Fruit fly (Drosophila melanogaster) whole organism, embryonic: ENCODE data around the gene CG15023.

Experiments
- BEAF-32 ChIP-seq: fragments of 200-800 bp; sonication (Bioruptor generic); optimal IDR thresholded peaks from 3 replicates; lab custom pipeline; 2017; ENCODE audit warnings: missing biosample characterization, missing genetic modification characterization, mild to moderate bottlenecking, moderate library complexity, missing genetic modification reagents
- CG10959 ChIP-seq: fragments of 200-800 bp; sonication (Bioruptor generic); IDR thresholded peaks from 2 replicates; pipeline ENCODE4 v1.3.6; 2022; ENCODE audit warnings: missing biosample characterization, missing genetic modification characterization
- CG1233 ChIP-seq: fragments of 200-800 bp; sonication (Bioruptor generic); optimal IDR thresholded peaks from 4 replicates; lab custom pipeline; 2018; ENCODE audit warnings: missing biosample characterization, mild to moderate bottlenecking, missing genetic modification characterization
- CG13624 ChIP-seq: fragments of 200-800 bp; sonication (Bioruptor generic); optimal IDR thresholded peaks from 2 replicates; lab custom pipeline; 2016; ENCODE audit warnings: missing biosample characterization, missing genetic modification characterization
- CG1647 ChIP-seq: fragments of 200-800 bp; sonication (Bioruptor generic); optimal IDR thresholded peaks from 3 replicates; lab custom pipeline; 2016; ENCODE audit warnings: missing biosample characterization, missing genetic modification characterization
- CG16779 ChIP-seq: fragments of 200-800 bp; sonication (Bioruptor generic); IDR thresholded peaks from 2 replicates; pipeline ENCODE4 v1.3.6; 2022; ENCODE audit warnings: missing biosample characterization, missing genetic modification characterization
- CG16815 ChIP-seq: fragments of 200-800 bp; sonication (Bioruptor generic); optimal IDR thresholded peaks from 3 replicates; lab custom pipeline; 2017; ENCODE audit warnings: missing biosample characterization, mild to moderate bottlenecking, missing genetic modification characterization
- CG17328 ChIP-seq: fragments of 200-800 bp; sonication (Bioruptor generic); IDR thresholded peaks from 2 replicates; pipeline ENCODE4 v1.3.6; 2022; ENCODE audit warnings: missing biosample characterization, missing genetic modification characterization
- CG17361 ChIP-seq: fragments of 200-800 bp; sonication (Bioruptor generic); IDR thresholded peaks from 3 replicates; pipeline ENCODE4 v1.3.6; 2022; ENCODE audit warnings: missing biosample characterization, missing genetic modification characterization
- CG18011 ChIP-seq: fragments of 200-800 bp; sonication (Bioruptor generic); optimal IDR thresholded peaks from 2 replicates; lab custom pipeline; 2017; ENCODE audit warnings: missing biosample characterization, missing genetic modification characterization, mild to moderate bottlenecking, moderate library complexity, missing genotype
- CG18262 ChIP-seq: fragments of 200-800 bp; optimal IDR thresholded peaks from 3 replicates; lab custom pipeline; 2019; ENCODE audit warnings: missing biosample characterization, mild to moderate bottlenecking, missing genetic modification characterization, moderate library complexity
- CG6272 ChIP-seq: fragments of 200-800 bp; sonication (Bioruptor generic); IDR thresholded peaks from 2 replicates; pipeline ENCODE4 v1.3.6; 2022; ENCODE audit warnings: missing biosample characterization, missing genetic modification characterization
- CG6791 ChIP-seq: fragments of 200-800 bp; sonication (Bioruptor generic); IDR thresholded peaks from 3 replicates; pipeline ENCODE4 v1.3.6; 2022; ENCODE audit warnings: missing biosample characterization, missing genetic modification characterization; ENCODE audit not compliant: partially characterized antibody
- CG6813 ChIP-seq: fragments of 200-800 bp; sonication (Bioruptor generic); optimal IDR thresholded peaks from 2 replicates; lab custom pipeline; 2017; ENCODE audit warnings: missing biosample characterization, missing genetic modification characterization, mild to moderate bottlenecking, moderate library complexity, missing genetic modification reagents
- CG7271 ChIP-seq: fragments of 200-800 bp; sonication (Bioruptor generic); optimal IDR thresholded peaks from 2 replicates; lab custom pipeline; 2018; ENCODE audit warnings: missing biosample characterization, mild to moderate bottlenecking, missing genetic modification characterization, moderate library complexity
- CG8281 ChIP-seq: fragments of 200-800 bp; sonication (Bioruptor generic); optimal IDR thresholded peaks from 2 replicates; lab custom pipeline; 2018; ENCODE audit warnings: missing biosample characterization, mild to moderate bottlenecking, missing genetic modification characterization, moderate library complexity
- CG8359 ChIP-seq: fragments of 200-800 bp; sonication (Bioruptor generic); optimal IDR thresholded peaks from 2 replicates; lab custom pipeline; 2017; ENCODE audit warnings: missing biosample characterization, mild to moderate bottlenecking, missing genetic modification characterization, borderline replicate concordance
- CG9797 ChIP-seq: fragments of 200-800 bp; sonication (Bioruptor generic); optimal IDR thresholded peaks from 3 replicates; lab custom pipeline; 2018; ENCODE audit warnings: missing biosample characterization, mild to moderate bottlenecking, missing genetic modification characterization
- D19A ChIP-seq: fragments of 200-800 bp; optimal IDR thresholded peaks from 3 replicates; lab custom pipeline; 2019; ENCODE audit warnings: missing biosample characterization, mild to moderate bottlenecking, missing genetic modification characterization, moderate library complexity
- Dref ChIP-seq: fragments of 200-800 bp; sonication (Bioruptor generic); IDR thresholded peaks from 2 replicates; pipeline ENCODE4 v1.3.6; 2022; ENCODE audit warnings: missing biosample characterization, missing genetic modification characterization
- Ets97D ChIP-seq: fragments of 200-800 bp; sonication (Bioruptor generic); optimal IDR thresholded peaks from 3 replicates; lab custom pipeline; 2016; ENCODE audit warnings: missing biosample characterization, missing genetic modification characterization
- Fer1 ChIP-seq: fragments of 200-800 bp; sonication (Bioruptor generic); optimal IDR thresholded peaks from 2 replicates; lab custom pipeline; 2017; ENCODE audit warnings: missing biosample characterization, mild to moderate bottlenecking, missing genetic modification characterization
- GATAe ChIP-seq: fragments of 200-800 bp; sonication (Bioruptor generic); conservative IDR thresholded peaks from 2 replicates; pipeline ENCODE4 v1.3.6; 2022; ENCODE audit warnings: missing biosample characterization, missing genetic modification characterization
- NC2α ChIP-seq: fragments of 200-800 bp; sonication (Bioruptor generic); optimal IDR thresholded peaks from 2 replicates; lab custom pipeline; 2016; ENCODE audit warnings: missing biosample characterization, missing genetic modification characterization
- Nf-YA ChIP-seq: fragments of 200-800 bp; sonication (Bioruptor generic); IDR thresholded peaks from 2 replicates; pipeline ENCODE4 v1.3.6; 2022; ENCODE audit warnings: missing biosample characterization, missing genetic modification characterization
- Vsx1 ChIP-seq: fragments of 200-800 bp; sonication (Bioruptor generic); optimal IDR thresholded peaks from 2 replicates; lab custom pipeline; 2017; ENCODE audit warnings: missing biosample characterization, mild to moderate bottlenecking, missing genetic modification characterization, missing genetic modification reagents
- ac ChIP-seq: fragments of 200-800 bp; sonication (Bioruptor generic); optimal IDR thresholded peaks from 3 replicates; lab custom pipeline; 2017; ENCODE audit warnings: missing biosample characterization, mild to moderate bottlenecking, missing genetic modification characterization
- ase ChIP-seq: fragments of 200-800 bp; sonication (Bioruptor generic); IDR thresholded peaks from 3 replicates; pipeline ENCODE4 v1.3.6; 2022; ENCODE audit warnings: missing biosample characterization, missing genetic modification characterization
- dan ChIP-seq: fragments of 200-800 bp; sonication (Bioruptor generic); IDR thresholded peaks from 2 replicates; pipeline ENCODE4 v1.3.6; 2022; ENCODE audit warnings: missing biosample characterization, missing genetic modification characterization
- dmrt99B ChIP-seq: fragments of 200-800 bp; sonication (Bioruptor generic); optimal IDR thresholded peaks from 2 replicates; lab custom pipeline; 2018; ENCODE audit warnings: missing biosample characterization, mild to moderate bottlenecking, missing genetic modification characterization, moderate library complexity
- fd102C ChIP-seq: fragments of 200-800 bp; sonication (Bioruptor generic); optimal IDR thresholded peaks from 2 replicates; lab custom pipeline; 2018; ENCODE audit warnings: missing biosample characterization, mild to moderate bottlenecking, missing genetic modification characterization, moderate library complexity
- gce ChIP-seq: fragments of 200-800 bp; sonication (Bioruptor generic); IDR thresholded peaks from 3 replicates; pipeline ENCODE4 v1.3.6; 2022; ENCODE audit warnings: missing biosample characterization, missing genetic modification characterization
- gcm2 ChIP-seq: fragments of 200-800 bp; sonication (Bioruptor generic); optimal IDR thresholded peaks from 2 replicates; lab custom pipeline; 2016; ENCODE audit warnings: missing biosample characterization, missing genetic modification characterization
- gsb-n ChIP-seq: fragments of 200-800 bp; sonication (Bioruptor generic); optimal IDR thresholded peaks from 3 replicates; lab custom pipeline; 2018; ENCODE audit warnings: missing biosample characterization, mild to moderate bottlenecking, missing genetic modification characterization
- lilli ChIP-seq: fragments of 200-800 bp; sonication (Bioruptor generic); optimal IDR thresholded peaks from 3 replicates; lab custom pipeline; 2016; ENCODE audit warnings: missing biosample characterization, missing genetic modification characterization
- mirr ChIP-seq: fragments of 200-800 bp; sonication (Bioruptor generic); optimal IDR thresholded peaks from 3 replicates; lab custom pipeline; 2018; ENCODE audit warnings: missing biosample characterization, mild to moderate bottlenecking, missing genetic modification characterization
- nerfin-1 ChIP-seq: fragments of 200-800 bp; sonication (Bioruptor generic); optimal IDR thresholded peaks from 3 replicates; lab custom pipeline; 2019; ENCODE audit warnings: missing biosample characterization, mild to moderate bottlenecking, missing genetic modification characterization, moderate library complexity
- prd ChIP-seq, 3 experiments: fragments of >200 bp in 2 of 3; fragments of 200-800 bp in 1 of 3; sonication (Bioruptor generic) in 1 of 3; optimal IDR thresholded peaks in 2 of 3; IDR thresholded peaks in 1 of 3; 2 replicates in 2 of 3; 3 replicates in 1 of 3; pipeline versions ENCODE4 v1.3.6 to Lab custom; 2017 to 2022; ENCODE audit warnings: missing biosample characterization in 1 of 3, missing genetic modification characterization in 1 of 3
- pzg ChIP-seq: fragments of 200-800 bp; sonication (Bioruptor generic); optimal IDR thresholded peaks from 3 replicates; lab custom pipeline; 2018; ENCODE audit warnings: missing biosample characterization, mild to moderate bottlenecking, missing genetic modification characterization, moderate library complexity
- sc ChIP-seq, 3 experiments: fragments of >200 bp in 2 of 3; fragments of 200-800 bp in 1 of 3; sonication (Bioruptor generic) in 1 of 3; optimal IDR thresholded peaks; 2 replicates in 2 of 3; 3 replicates in 1 of 3; lab custom pipeline; 2017; ENCODE audit warnings: mild to moderate bottlenecking in 1 of 3, missing biosample characterization in 1 of 3, missing genetic modification characterization in 1 of 3, missing genetic modification reagents in 1 of 3
- schlank ChIP-seq: fragments of 200-800 bp; sonication (Bioruptor generic); optimal IDR thresholded peaks from 2 replicates; lab custom pipeline; 2018; ENCODE audit warnings: missing biosample characterization, mild to moderate bottlenecking, missing genetic modification characterization
- sd ChIP-seq: fragments of 200-800 bp; sonication (Bioruptor generic); optimal IDR thresholded peaks from 3 replicates; lab custom pipeline; 2018; ENCODE audit warnings: missing biosample characterization, mild to moderate bottlenecking, missing genetic modification characterization, moderate library complexity
- sens ChIP-seq: fragments of 200-800 bp; sonication (Bioruptor generic); peaks from one replicate; lab custom pipeline; 2016; ENCODE audit warnings: missing biosample characterization, missing genetic modification characterization
- sisA ChIP-seq: fragments of 200-800 bp; sonication (Bioruptor generic); IDR thresholded peaks from 2 replicates; pipeline ENCODE4 v1.3.6; 2022; ENCODE audit warnings: missing biosample characterization, missing genetic modification characterization
- slbo ChIP-seq: fragments of 200-800 bp; sonication (Bioruptor generic); IDR thresholded peaks from 2 replicates; pipeline ENCODE4 v1.3.6; 2022; ENCODE audit warnings: missing biosample characterization, missing genetic modification characterization
- unpg ChIP-seq: fragments of 200-800 bp; sonication (Bioruptor generic); optimal IDR thresholded peaks from 3 replicates; lab custom pipeline; 2018; ENCODE audit warnings: missing biosample characterization, mild to moderate bottlenecking, missing genetic modification characterization, moderate library complexity
- vnd ChIP-seq: fragments of 200-800 bp; sonication (Bioruptor generic); IDR thresholded peaks from 3 replicates; pipeline ENCODE4 v1.3.6; 2022; ENCODE audit warnings: missing biosample characterization, missing genetic modification characterization; ENCODE audit not compliant: partially characterized antibody
- vvl ChIP-seq: fragments of 200-800 bp; sonication (Bioruptor generic); IDR thresholded peaks from 2 replicates; pipeline ENCODE4 v1.3.6; 2022; ENCODE audit warnings: missing biosample characterization, missing genetic modification characterization
- zfh2 ChIP-seq: fragments of 200-800 bp; sonication (Bioruptor generic); optimal IDR thresholded peaks from 2 replicates; lab custom pipeline; 2016; ENCODE audit warnings: missing biosample characterization, missing genetic modification characterization

CG15023 gene

dm6 chr3L:4474946-4475470 lies 13.7 kb upstream of the CG15023 start (continued):
- peak; percentile 89; the same call in 2 of the 3 replicates for TF ChIP-seq gce
- 0 out of 2 replicates have a peak, but pooled peaks have one; percentile 34 for TF ChIP-seq CG16779
- peak; percentile 76 for TF ChIP-seq nerfin-1
- TF ChIP-seq CG7271 (tag; lab: Kevin White, UChicago) = peak; percentile 94
- no peak; the same call in 2 of the 3 replicates for TF ChIP-seq CG17361 (GFP tag; lab: Robert Waterston, UW)
- TF ChIP-seq sens = peak; percentile 96
- no peak for TF ChIP-seq GATAe
- peak; percentile 73 for TF ChIP-seq CG13624 (GFP tag; lab: Kevin White, UChicago)
- peak; percentile 84 for TF ChIP-seq CG17328 (GFP tag; lab: Robert Waterston, UW)
- no peak for TF ChIP-seq CG9797
- TF ChIP-seq CG6272 (GFP tag; lab: Robert Waterston, UW) = no peak
- no peak for TF ChIP-seq D19A (tag; lab: Kevin White, UChicago)
- peak; percentile 81 for TF ChIP-seq CG8359 (GFP tag; lab: Kevin White, UChicago)
- TF ChIP-seq ac = no peak
- TF ChIP-seq CG16815 (GFP tag; lab: Kevin White, UChicago) = no peak
- peak; percentile 86 for TF ChIP-seq unpg (GFP tag; lab: Kevin White, UChicago)
- no peak for TF ChIP-seq CG6791 (GFP tag; lab: Robert Waterston, UW)
- peak; percentile 93 for TF ChIP-seq CG1233 (GFP tag; lab: Kevin White, UChicago)
- TF ChIP-seq CG18262 (tag; lab: Kevin White, UChicago) = no peak
- TF ChIP-seq lilli (GFP tag; lab: Kevin White, UChicago) = peak; percentile 58
- no peak for TF ChIP-seq sisA
- peak; percentile 96 for TF ChIP-seq mirr (GFP tag; lab: Kevin White, UChicago)
- TF ChIP-seq CG6813 = peak; percentile 95
- TF ChIP-seq Fer1 (GFP tag; lab: Kevin White, UChicago) = peak; percentile 97
- peak; percentile 91 for TF ChIP-seq Vsx1 (GFP tag; lab: Kevin White, UChicago)
- peak; percentile 83 for TF ChIP-seq CG18011 (GFP tag; lab: Kevin White, UChicago)
- peak; percentile 72 for TF ChIP-seq dmrt99B (tag; lab: Kevin White, UChicago)
- no peak for TF ChIP-seq vnd (GFP tag; lab: Robert Waterston, UW)
- TF ChIP-seq zfh2 = no peak
- peak; percentile 33; the same call in 1 of the 2 replicates for TF ChIP-seq Nf-YA (GFP tag; lab: Robert Waterston, UW)
- peak; percentile 67 for TF ChIP-seq gsb-n
- TF ChIP-seq schlank = peak; percentile 85
- no peak for TF ChIP-seq pzg (GFP tag; lab: Kevin White, UChicago)
- no peak for TF ChIP-seq prd (optimal IDR thresholded peaks at IDR 0.05; lab: Kevin White, UChicago)
- TF ChIP-seq prd (GFP tag; IDR thresholded peaks at IDR 0.05; lab: Robert Waterston, UW) = no peak
- peak; percentile 52 for TF ChIP-seq CG1647 (GFP tag; lab: Kevin White, UChicago)
- TF ChIP-seq sc (optimal IDR thresholded peaks at IDR 0.05; lab: Kevin White, UChicago) = no peak
- peak; percentile 66 for TF ChIP-seq sc (GFP tag; optimal IDR thresholded peaks at IDR 0.05; lab: Kevin White, UChicago)
- TF ChIP-seq slbo (GFP tag; lab: Robert Waterston, UW) = no peak
- TF ChIP-seq sd (tag; lab: Kevin White, UChicago) = peak; percentile 0
- peak; percentile 89 for TF ChIP-seq vvl
- TF ChIP-seq Ets97D (GFP tag; lab: Kevin White, UChicago) = peak; percentile 98
- peak; percentile 74 for TF ChIP-seq gcm2
- TF ChIP-seq CG10959 (GFP tag; lab: Robert Waterston, UW) = no peak
- peak; percentile 63 for TF ChIP-seq CG8281 (tag; lab: Kevin White, UChicago)
- TF ChIP-seq dan (GFP tag; lab: Robert Waterston, UW) = no peak
- TF ChIP-seq ase (GFP tag; lab: Robert Waterston, UW) = peak; percentile 51; the same call in 2 of the 3 replicates
- peak; percentile 64 for TF ChIP-seq fd102C
- no peak for TF ChIP-seq NC2α (GFP tag; lab: Kevin White, UChicago)
- TF ChIP-seq BEAF-32 (GFP tag; lab: Kevin White, UChicago) = no peak
- no peak for TF ChIP-seq Dref
